Worm (Caenorhabditis elegans) whole organism, late embryonic: ENCODE data around the gene fbxb-51.
"Not testable (repeated sequence)": the region's sequence is repeated elsewhere in the genome, so short reads cannot be mapped to it uniquely, and the experiment has no call there.

Experiments used
- C08G9.2 ChIP-seq: sonication (generic microtip); optimal IDR thresholded peaks from 2 replicates; lab custom pipeline; 2016; ENCODE audit warnings: mild to moderate bottlenecking, missing genetic modification characterization, moderate library complexity, missing compliant biosample characterization
- F13H6.1 ChIP-seq: sonication (generic microtip); optimal IDR thresholded peaks from 2 replicates; lab custom pipeline; 2016; ENCODE audit warnings: missing genetic modification characterization, missing compliant biosample characterization
- K02D7.2 ChIP-seq: sonication (generic microtip); optimal IDR thresholded peaks from 2 replicates; lab custom pipeline; 2017; ENCODE audit warnings: mild to moderate bottlenecking, missing genetic modification characterization, missing compliant biosample characterization
- K09A11.1 ChIP-seq: sonication (generic microtip); optimal IDR thresholded peaks from 2 replicates; lab custom pipeline; 2017; ENCODE audit warnings: antibody characterized with exemption, mild to moderate bottlenecking, missing genetic modification characterization, missing compliant biosample characterization; ENCODE audit not compliant: insufficient read depth
- T23F11.4 ChIP-seq: fragments of 200-800 bp; sonication (Bioruptor generic); optimal IDR thresholded peaks from 2 replicates; lab custom pipeline; 2018; ENCODE audit warnings: mild to moderate bottlenecking, missing genetic modification characterization, missing compliant biosample characterization
- Y22D7AL.16 ChIP-seq: sonication (generic microtip); optimal IDR thresholded peaks from 2 replicates; lab custom pipeline; 2016; ENCODE audit warnings: missing genetic modification characterization, missing compliant biosample characterization
- ahr-1 ChIP-seq: sonication (generic microtip); optimal IDR thresholded peaks from 2 replicates; lab custom pipeline; 2016; ENCODE audit warnings: missing genetic modification characterization, missing compliant biosample characterization
- ceh-18 ChIP-seq: sonication (generic microtip); optimal IDR thresholded peaks from 2 replicates; lab custom pipeline; 2016; ENCODE audit warnings: missing genetic modification characterization, missing compliant biosample characterization
- ceh-2 ChIP-seq: sonication (generic microtip); optimal IDR thresholded peaks from 2 replicates; lab custom pipeline; 2016; ENCODE audit warnings: missing genotype, missing genetic modification characterization, missing compliant biosample characterization
- ceh-24 ChIP-seq: sonication (generic microtip); optimal IDR thresholded peaks from 2 replicates; lab custom pipeline; 2016; ENCODE audit warnings: mild to moderate bottlenecking, missing genetic modification characterization, missing compliant biosample characterization
- ceh-31 ChIP-seq: sonication (generic microtip); optimal IDR thresholded peaks from 2 replicates; lab custom pipeline; 2016; ENCODE audit warnings: missing genetic modification characterization, missing compliant biosample characterization
- ceh-34 ChIP-seq: sonication (generic microtip); optimal IDR thresholded peaks from 2 replicates; lab custom pipeline; 2016; ENCODE audit warnings: mild to moderate bottlenecking, missing genetic modification characterization, missing compliant biosample characterization
- ceh-6 ChIP-seq: fragments of 200-800 bp; sonication (Bioruptor generic); optimal IDR thresholded peaks from 2 replicates; lab custom pipeline; 2018; ENCODE audit warnings: mild to moderate bottlenecking, missing genetic modification characterization, missing compliant biosample characterization
- ceh-9 ChIP-seq: sonication (generic microtip); optimal IDR thresholded peaks from 2 replicates; lab custom pipeline; 2016; ENCODE audit warnings: mild to moderate bottlenecking, missing genetic modification characterization, inconsistent platforms, missing compliant biosample characterization
- ets-4 ChIP-seq: sonication (generic microtip); optimal IDR thresholded peaks from 2 replicates; lab custom pipeline; 2016; ENCODE audit warnings: missing genetic modification characterization, missing compliant biosample characterization
- fkh-10 ChIP-seq: fragments of 150-350 bp; optimal IDR thresholded peaks from 2 replicates; lab custom pipeline; 2014; ENCODE audit warnings: missing biosample characterization, missing genetic modification reagents, missing genetic modification characterization
- fkh-6 ChIP-seq: sonication (generic microtip); optimal IDR thresholded peaks from 2 replicates; lab custom pipeline; 2016; ENCODE audit warnings: missing genetic modification characterization, missing compliant biosample characterization
- hlh-13 ChIP-seq: fragments of 200-800 bp; sonication (Bioruptor generic); optimal IDR thresholded peaks from 2 replicates; lab custom pipeline; 2018; ENCODE audit warnings: mild to moderate bottlenecking, missing genetic modification characterization, missing compliant biosample characterization
- hlh-15 ChIP-seq: sonication (generic microtip); optimal IDR thresholded peaks from 2 replicates; lab custom pipeline; 2016; ENCODE audit warnings: missing genetic modification characterization, missing compliant biosample characterization
- hlh-30 ChIP-seq: sonication (generic microtip); optimal IDR thresholded peaks from 2 replicates; lab custom pipeline; 2017; ENCODE audit warnings: antibody characterized with exemption, missing genetic modification characterization, missing compliant biosample characterization; ENCODE audit not compliant: insufficient read depth
- hlh-6 ChIP-seq: sonication (generic microtip); optimal IDR thresholded peaks from 2 replicates; lab custom pipeline; 2016; ENCODE audit warnings: missing genotype, missing genetic modification characterization, missing compliant biosample characterization
- hlh-8 ChIP-seq: sonication (generic microtip); optimal IDR thresholded peaks from 2 replicates; lab custom pipeline; 2016; ENCODE audit warnings: missing genotype, missing genetic modification characterization, missing compliant biosample characterization
- nhr-11 ChIP-seq: fragments of 150-350 bp; optimal IDR thresholded peaks from 2 replicates; lab custom pipeline; 2014; ENCODE audit warnings: missing biosample characterization, missing genetic modification characterization
- nhr-232 ChIP-seq: sonication (generic microtip); optimal IDR thresholded peaks from 2 replicates; lab custom pipeline; 2016; ENCODE audit warnings: missing genetic modification characterization, missing compliant biosample characterization
- odd-2 ChIP-seq: sonication (generic microtip); optimal IDR thresholded peaks from 2 replicates; lab custom pipeline; 2017; ENCODE audit warnings: antibody characterized with exemption, mild to moderate bottlenecking, missing genetic modification characterization, missing compliant biosample characterization
- pat-9 ChIP-seq: fragments of 200-800 bp; sonication (Bioruptor generic); optimal IDR thresholded peaks from 2 replicates; lab custom pipeline; 2018; ENCODE audit warnings: mild to moderate bottlenecking, missing genetic modification characterization, moderate library complexity, missing compliant biosample characterization
- pros-1 ChIP-seq: fragments of 150-350 bp; optimal IDR thresholded peaks from 2 replicates; lab custom pipeline; 2014; ENCODE audit warnings: missing biosample characterization, missing genetic modification reagents, missing genetic modification characterization
- ref-2 ChIP-seq: sonication (generic microtip); optimal IDR thresholded peaks from 2 replicates; lab custom pipeline; 2016; ENCODE audit warnings: missing genetic modification characterization, missing compliant biosample characterization
- sdc-2 ChIP-seq: sonication (generic microtip); optimal IDR thresholded peaks from 2 replicates; lab custom pipeline; 2016; ENCODE audit warnings: missing genotype, missing genetic modification characterization, missing compliant biosample characterization
- sox-2 ChIP-seq: fragments of 200-800 bp; sonication (Bioruptor generic); IDR thresholded peaks from 2 replicates; pipeline ENCODE4 v1.3.6; 2022; ENCODE audit warnings: missing genetic modification reagents, missing genetic modification characterization, missing compliant biosample characterization
- sox-4 ChIP-seq: sonication (generic microtip); optimal IDR thresholded peaks from 2 replicates; lab custom pipeline; 2017; ENCODE audit warnings: mild to moderate bottlenecking, missing genetic modification characterization, inconsistent platforms, missing compliant biosample characterization
- syd-9 ChIP-seq: sonication (generic microtip); optimal IDR thresholded peaks from 2 replicates; lab custom pipeline; 2016; ENCODE audit warnings: mild to moderate bottlenecking, missing genetic modification characterization, moderate library complexity, missing compliant biosample characterization
- tbx-7 ChIP-seq: sonication (generic microtip); optimal IDR thresholded peaks from 2 replicates; lab custom pipeline; 2016; ENCODE audit warnings: missing genotype, missing genetic modification characterization, missing compliant biosample characterization
- unc-3 ChIP-seq, 2 experiments: fragments of 200-800 bp in 1 of 2; sonication (Bioruptor generic) in 1 of 2; sonication (generic microtip) in 1 of 2; conservative IDR thresholded peaks in 1 of 2; optimal IDR thresholded peaks in 1 of 2; 2 replicates each; pipeline versions ENCODE4 v1.3.6 to Lab custom; 2016 to 2022; ENCODE audit warnings: missing compliant biosample characterization in 2 of 2, missing genetic modification characterization in 2 of 2, missing genetic modification reagents in 1 of 2
- unc-86 ChIP-seq: sonication (generic microtip); optimal IDR thresholded peaks from 2 replicates; lab custom pipeline; 2016; ENCODE audit warnings: missing genetic modification characterization, missing compliant biosample characterization
- zip-5 ChIP-seq: sonication (generic microtip); optimal IDR thresholded peaks from 2 replicates; lab custom pipeline; 2016; ENCODE audit warnings: missing genetic modification characterization, missing compliant biosample characterization

fbxb-51 gene

ce11 chrII:1543182-1543581 lies 7.3 kb upstream of the fbxb-51 start, which contains the start of gene K05F6.4:
Gene K05F6.4 (plus strand): TSS chrII:1543482.
- TF ChIP-seq sox-4; ceh-2 (tag; lab: Kevin White, UChicago); F13H6.1: not testable (repeated sequence)
- TF ChIP-seq, all 69 proteins: peak for 0; not testable (repeated sequence) for 69

DNA sequence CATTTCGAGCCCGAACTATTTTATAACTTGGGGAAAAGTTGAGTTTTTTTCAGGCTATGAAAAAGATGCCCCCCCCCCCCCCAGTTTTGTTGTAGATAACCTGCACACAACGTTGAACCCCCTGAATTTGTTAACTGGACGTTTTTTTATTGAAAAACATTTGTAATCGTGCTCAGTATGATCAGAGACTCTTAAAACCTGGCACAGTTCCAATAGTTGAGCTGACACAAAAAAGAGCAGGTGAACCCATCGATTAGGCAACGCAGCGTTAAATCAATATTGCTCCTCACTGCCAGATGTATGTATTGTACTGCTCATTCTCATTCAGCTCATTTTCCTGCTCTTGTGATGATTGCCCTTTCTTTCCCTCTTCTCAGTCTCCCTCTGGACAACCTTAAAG lies 4.9 kb upstream of the fbxb-51 start, which contains the start of gene K05F6.12:
TSS of gene K05F6.12 (plus strand) at position 301 of the 400 bp plus-strand sequence.
- no peak for TF ChIP-seq ceh-34 (tag; lab: Kevin White, UChicago)
- TF ChIP-seq tbx-7 (tag; lab: Kevin White, UChicago) = no peak
- TF ChIP-seq ceh-24 (tag; lab: Kevin White, UChicago) = no peak
- no peak for TF ChIP-seq fkh-10 (GFP tag; lab: Kevin White, UChicago)

DNA sequence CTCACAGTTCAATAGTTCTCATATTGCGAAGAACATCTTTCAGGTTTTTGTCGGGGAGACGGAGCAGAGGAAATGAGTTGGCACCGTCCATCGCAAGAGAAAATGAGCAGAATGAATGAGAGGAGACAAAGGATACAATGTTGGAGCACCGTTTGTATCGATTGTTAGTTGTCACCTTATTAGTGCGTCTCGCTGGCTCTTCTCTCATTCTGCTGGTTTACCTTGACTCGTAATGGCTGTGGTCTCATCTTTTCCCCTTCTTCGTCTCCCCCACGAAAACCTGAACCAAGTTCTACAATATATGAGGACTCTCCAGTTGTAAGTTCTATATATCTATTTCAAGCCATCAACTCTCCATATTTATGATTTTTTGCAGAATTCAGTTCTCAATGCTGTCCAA lies 5.7 kb downstream of the fbxb-51 start, which contains the start of the genes fbxb-54 and fbxb-50:
TSS of gene fbxb-54 (minus strand) at position 101 of the 400 bp plus-strand sequence.
TSS of gene fbxb-50 (plus strand) at position 227 of the 400 bp plus-strand sequence.
- TF ChIP-seq ceh-31 (tag; lab: Kevin White, UChicago); hlh-13 (GFP tag; lab: Kevin White, UChicago); unc-3 (GFP tag; conservative IDR thresholded peaks at IDR 0.05; lab: Robert Waterston, UW); unc-3 (tag; optimal IDR thresholded peaks at IDR 0.05; lab: Kevin White, UChicago): not testable (repeated sequence)

- TF ChIP-seq hlh-15 (tag; lab: Kevin White, UChicago) (no peak), ceh-9 (tag; lab: Kevin White, UChicago) (no peak), Y22D7AL.16 (tag; lab: Kevin White, UChicago) (no peak), pat-9 (tag; lab: Kevin White, UChicago) (no peak), C08G9.2 (tag; lab: Kevin White, UChicago) (no peak)
- TF ChIP-seq, all 69 proteins: peak for 0
Observed at ce11 chrII:1560839-1561238, 10.3 kb downstream of the fbxb-51 start.

ce11 chrII:1561863-1562262 lies 11.4 kb downstream of the fbxb-51 start, which contains the start of gene K05F6.14:
Gene K05F6.14 (plus strand): TSS chrII:1562163.
- TF ChIP-seq sox-4 (no peak), hlh-6 (tag; lab: Kevin White, UChicago) (no peak), ceh-24 (tag; lab: Kevin White, UChicago) (no peak), ref-2 (tag; lab: Kevin White, UChicago) (no peak), sox-2 (GFP tag; lab: Robert Waterston, UW) (no peak), syd-9 (tag; lab: Kevin White, UChicago) (no peak), hlh-8 (no peak), K09A11.1 (tag; lab: Kevin White, UChicago) (no peak), ets-4 (no peak), ahr-1 (tag; lab: Kevin White, UChicago) (no peak), C08G9.2 (tag; lab: Kevin White, UChicago) (no peak), K02D7.2 (tag; lab: Kevin White, UChicago) (no peak), hlh-15 (tag; lab: Kevin White, UChicago) (no peak), F13H6.1 (no peak), zip-5 (tag; lab: Kevin White, UChicago) (no peak), ceh-6 (GFP tag; lab: Kevin White, UChicago) (no peak), unc-86 (tag; lab: Kevin White, UChicago) (no peak), ceh-18 (no peak)

DNA sequence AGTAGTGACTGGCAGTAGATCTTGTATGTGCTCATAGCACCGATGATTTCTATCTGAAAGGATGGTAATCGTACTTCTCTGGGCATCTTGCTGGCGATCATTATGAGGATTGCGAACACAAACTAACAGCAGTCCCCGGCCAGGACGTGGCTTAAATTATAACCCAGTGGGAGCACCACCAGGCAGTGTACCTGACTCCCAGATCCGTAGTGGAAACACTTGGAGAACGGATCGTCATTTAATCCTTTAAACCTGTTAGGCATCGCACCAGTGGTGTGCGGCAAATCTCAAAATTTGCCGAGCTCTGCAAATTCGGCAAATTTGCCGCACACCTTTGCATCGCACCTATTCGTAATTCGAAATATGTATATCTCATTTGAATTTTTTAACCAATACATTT lies 17.1 kb downstream of the fbxb-51 start, which contains the start of gene K05F6.8:
TSS of gene K05F6.8 (minus strand) at position 101 of the 400 bp plus-strand sequence.
- TF ChIP-seq F13H6.1 (no peak), nhr-11 (tag; lab: Kevin White, UChicago) (no peak), sdc-2 (no peak), pros-1 (tag; lab: Kevin White, UChicago) (no peak), hlh-30 (tag; lab: Kevin White, UChicago) (no peak), fkh-6 (tag; lab: Kevin White, UChicago) (no peak), fkh-10 (GFP tag; lab: Kevin White, UChicago) (no peak), T23F11.4 (no peak), pat-9 (tag; lab: Kevin White, UChicago) (no peak), odd-2 (no peak), nhr-232 (tag; lab: Kevin White, UChicago) (no peak)
